Fruit fly (Drosophila melanogaster): ENCODE data around the gene CG34177.

Gene CG34177

dm6 chr2L:4422154-4422553, 11.6 kb upstream of the CG34177 start:
- no peak for TF ChIP-seq CG17801 (GFP tag; optimal IDR thresholded peaks at IDR 0.05; ENCODE audit: partially characterized antibody)

dm6 chr2L:4437487-4437886, 3.8 kb downstream of the CG34177 start, which contains the start of gene CG43056:
Gene CG43056, plus strand, starts transcription at chr2L:4437787.
- TF ChIP-seq CG17801 (GFP tag; optimal IDR thresholded peaks at IDR 0.05; ENCODE audit: partially characterized antibody): no peak

DNA sequence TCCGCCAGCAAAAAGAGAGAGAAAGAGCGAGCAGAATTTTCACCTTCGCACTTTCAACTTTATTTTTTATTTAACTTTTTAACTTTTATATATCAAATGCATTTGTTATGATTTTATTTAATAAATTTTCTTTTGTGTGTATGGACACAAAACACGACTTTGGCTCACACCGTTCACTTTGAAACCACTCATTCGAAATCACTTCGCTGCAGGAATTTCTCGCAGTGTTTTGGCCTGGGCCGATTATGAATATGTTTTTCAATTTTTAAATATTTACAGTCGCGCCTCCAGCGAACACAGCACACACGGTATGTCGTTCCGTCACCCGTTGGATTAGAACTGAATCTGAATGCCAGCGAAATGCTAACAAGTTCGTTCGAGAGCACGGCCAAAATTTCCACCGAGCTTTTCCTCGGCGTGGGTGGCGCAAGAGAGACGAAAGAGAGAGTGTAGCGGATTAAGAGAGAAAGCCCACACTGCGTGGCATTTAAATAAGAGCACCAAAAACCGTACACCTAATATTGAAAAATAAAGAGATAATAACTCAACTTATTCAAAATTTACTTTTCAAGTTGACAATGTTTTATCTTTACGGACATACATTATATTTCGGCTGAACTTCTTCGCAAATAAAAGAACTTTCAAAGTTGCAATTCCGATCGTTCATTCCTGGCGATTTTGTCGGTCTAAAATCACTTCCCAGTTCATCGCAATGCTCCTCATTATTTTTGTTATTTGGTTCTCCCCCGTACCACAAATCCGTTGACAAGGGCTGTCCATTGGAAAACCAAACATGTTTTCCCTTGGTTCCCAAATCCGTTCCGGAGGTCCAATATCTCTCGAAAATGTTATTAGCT, 7.4 kb downstream of the CG34177 start, which contains the start of gene CG15431:
Gene CG15431 (minus strand): TSS at position 402 of the 857 bp plus-strand sequence.
- no peak for TF ChIP-seq CG17801 (GFP tag; optimal IDR thresholded peaks at IDR 0.05; ENCODE audit: partially characterized antibody)

DNA sequence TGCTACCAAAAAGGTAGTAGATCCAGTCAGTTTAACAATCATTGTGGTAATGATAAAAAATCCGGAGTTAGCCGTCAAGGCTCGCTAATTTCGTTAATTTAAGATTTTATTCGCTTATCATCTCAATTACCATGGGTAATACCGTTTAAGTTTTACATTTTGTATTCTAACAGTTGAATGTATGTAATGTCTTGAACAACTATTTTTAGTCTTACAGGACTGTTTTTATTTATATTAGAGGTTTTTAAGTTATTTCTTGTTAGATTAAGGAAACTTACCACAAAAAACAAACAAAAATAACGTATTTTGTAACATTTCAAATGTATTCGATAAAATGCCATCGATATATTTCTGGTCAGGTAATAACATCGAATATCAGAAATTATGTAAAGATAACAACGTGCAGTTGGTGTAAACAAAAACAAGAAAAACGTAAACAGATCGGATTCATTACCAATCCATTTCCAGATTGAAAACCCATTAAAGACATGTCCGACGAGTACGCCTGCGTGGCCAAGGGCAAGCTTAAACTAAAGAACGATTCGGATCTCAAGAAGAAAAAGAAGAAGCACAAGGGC, 8.4 kb downstream of the CG34177 start, which contains the start of the genes Sfp24F and CG15432:
Gene Sfp24F (minus strand): TSS at position 51 of the 578 bp plus-strand sequence.
Gene CG15432 (plus strand): TSS at position 311 of the 578 bp plus-strand sequence.
- TF ChIP-seq CG17801 (GFP tag; optimal IDR thresholded peaks at IDR 0.05; ENCODE audit: partially characterized antibody): peak; percentile 14

dm6 chr2L:4444457-4444856, 10.7 kb downstream of the CG34177 start, which contains the start of the genes morgue and Elp3:
Gene morgue, minus strand, starts transcription at chr2L:4444680.
Gene Elp3, plus strand, starts transcription at chr2L:4444732.
- TF ChIP-seq CG17801 (GFP tag; optimal IDR thresholded peaks at IDR 0.05; ENCODE audit: partially characterized antibody): peak; percentile 3

DNA sequence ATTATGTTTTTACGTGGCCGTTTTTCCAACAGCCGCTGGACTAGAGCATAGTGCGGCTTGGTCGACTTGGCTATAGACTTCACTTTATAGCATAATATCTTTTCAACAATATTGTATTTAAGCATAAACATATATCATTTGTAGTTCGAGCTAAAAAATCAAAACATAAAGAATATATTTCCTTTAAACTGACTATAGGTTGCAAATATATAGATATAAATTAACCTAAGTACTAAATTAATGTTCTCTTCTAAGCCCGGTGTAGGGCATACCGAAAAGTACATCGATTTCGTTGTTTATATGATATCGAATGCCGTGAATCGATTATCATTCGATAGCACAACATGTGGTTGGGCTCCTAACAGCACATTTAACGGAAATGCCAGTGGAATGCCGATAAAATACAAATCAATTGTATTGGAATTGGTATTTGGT, 14.9 kb downstream of the CG34177 start, which contains the start of gene MFS18:
Gene MFS18 (minus strand): TSS at position 54 of the 435 bp plus-strand sequence.
- TF ChIP-seq CG17801 (GFP tag; optimal IDR thresholded peaks at IDR 0.05; ENCODE audit: partially characterized antibody): peak; percentile 89

DNA sequence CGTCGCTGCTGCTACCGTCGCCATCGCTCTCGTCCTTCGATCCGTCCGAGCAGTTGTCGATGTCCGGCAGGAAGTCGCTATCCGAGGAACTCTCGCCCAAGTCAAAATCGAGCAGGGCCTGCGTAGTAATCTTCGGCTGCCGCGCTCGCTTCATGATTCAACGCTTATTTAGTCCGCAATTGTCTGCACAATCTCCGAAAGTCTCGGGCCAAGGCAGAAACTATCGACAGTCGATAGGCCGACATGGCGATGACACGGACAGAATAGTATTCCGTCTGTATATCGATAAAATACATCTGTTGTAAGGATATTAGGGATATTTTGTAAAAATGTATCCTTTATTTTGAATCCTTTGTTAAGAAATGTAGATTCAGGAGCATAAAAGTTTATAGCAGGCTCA, 19.1 kb downstream of the CG34177 start, which contains the start of gene CG15439:
Gene CG15439 (minus strand): TSS at position 241 of the 400 bp plus-strand sequence.
- TF ChIP-seq CG17801 (GFP tag; optimal IDR thresholded peaks at IDR 0.05; ENCODE audit: partially characterized antibody): no peak

DNA sequence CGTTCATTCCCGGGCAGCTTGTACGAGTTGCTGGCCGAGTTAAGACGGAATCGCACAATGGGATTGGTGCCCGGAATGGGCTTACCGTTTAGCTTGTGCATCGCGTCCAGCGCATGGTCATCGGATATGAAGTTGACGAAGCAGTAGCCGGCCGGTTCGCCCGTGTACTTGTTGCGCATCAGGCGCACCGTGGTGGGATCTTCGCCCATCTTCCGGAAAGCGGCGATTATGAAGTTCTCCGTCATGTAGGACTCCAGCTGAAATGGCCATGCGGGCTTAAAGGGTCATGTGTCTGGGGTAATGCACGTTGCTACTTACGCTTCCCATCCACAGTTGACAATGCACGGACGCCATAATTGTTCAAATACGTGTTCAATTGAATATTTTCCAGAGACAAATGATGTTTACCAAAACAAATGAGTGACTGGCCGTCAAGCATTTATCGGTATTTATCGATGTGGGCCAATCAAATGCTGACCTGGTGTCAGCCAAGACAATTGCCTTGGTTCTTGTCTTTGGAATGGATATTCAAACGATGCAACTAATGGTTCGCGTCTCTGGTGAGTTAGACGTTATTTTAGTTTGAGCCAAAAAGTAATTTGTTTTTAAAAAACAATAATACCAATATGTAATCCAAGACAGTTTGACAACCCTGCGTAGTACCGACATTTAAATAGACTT, 20.4 kb downstream of the CG34177 start, which contains the start of the genes Secp43 and ND-B8:
Gene Secp43 (minus strand): TSS at position 445 of the 681 bp plus-strand sequence.
Gene ND-B8 (plus strand): TSS at position 618 of the 681 bp plus-strand sequence.
- TF ChIP-seq CG17801 (GFP tag; optimal IDR thresholded peaks at IDR 0.05; ENCODE audit: partially characterized antibody): no peak

dm6 chr2L:4456539-4456994, 22.9 kb downstream of the CG34177 start, which contains the start of gene Gs1l:
Gene Gs1l, minus strand, starts transcription at chr2L:4456807.
- TF ChIP-seq CG17801 (GFP tag; optimal IDR thresholded peaks at IDR 0.05; ENCODE audit: partially characterized antibody): peak; percentile 26

- peak; percentile 61 for TF ChIP-seq CG17801 (GFP tag; optimal IDR thresholded peaks at IDR 0.05; ENCODE audit: partially characterized antibody)
These were observed 24.7 kb downstream of the CG34177 start, which contains the start of gene RpL27A for dm6 chr2L:4458119-4459056. Gene RpL27A, minus strand, starts transcription at chr2L:4458364.

DNA sequence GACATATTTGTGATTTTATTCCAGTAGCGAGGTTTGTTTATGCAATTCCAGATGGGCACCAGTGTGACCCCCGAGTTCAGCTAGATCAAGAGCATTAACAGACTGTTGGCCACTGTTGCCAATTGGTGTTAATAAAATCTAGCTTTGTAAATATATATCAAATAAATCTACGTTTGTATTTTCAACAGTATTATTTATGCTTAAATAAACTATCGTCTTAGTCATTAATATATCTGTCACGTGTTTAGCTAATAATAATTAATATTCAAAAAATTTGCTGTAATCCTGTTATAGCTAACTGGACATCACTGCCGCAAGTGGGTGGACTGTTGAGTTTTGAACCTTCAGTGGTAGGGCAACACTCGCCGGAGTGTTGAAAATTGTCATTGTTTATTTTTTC, 25.8 kb downstream of the CG34177 start, which contains the start of the genes mRpL27 and CG15435:
Gene mRpL27 (minus strand): TSS at position 96 of the 400 bp plus-strand sequence.
Gene CG15435 (plus strand): TSS at position 187 of the 400 bp plus-strand sequence.
- no peak for TF ChIP-seq CG17801 (GFP tag; optimal IDR thresholded peaks at IDR 0.05; ENCODE audit: partially characterized antibody)

dm6 chr2L:4463323-4463722, 29.6 kb downstream of the CG34177 start, which contains the start of the genes CG15443 and Paris:
Gene CG15443, minus strand, starts transcription at chr2L:4463447.
Gene Paris, plus strand, starts transcription at chr2L:4463611.
- no peak for TF ChIP-seq CG17801 (GFP tag; optimal IDR thresholded peaks at IDR 0.05; ENCODE audit: partially characterized antibody)

- peak; percentile 12 for TF ChIP-seq CG17801 (GFP tag; optimal IDR thresholded peaks at IDR 0.05; ENCODE audit: partially characterized antibody)
These were observed 31.2 kb downstream of the CG34177 start, which contains the start of gene FIG4 for dm6 chr2L:4464946-4465345. Gene FIG4, plus strand, starts transcription at chr2L:4465174.

Data from ovary, adult (tissue).